Worm (Caenorhabditis elegans) whole organism, early embryonic: Measurements from ENCODE around the gene lin-22.
A peak's percentile ranks its signal among the peaks of the same experiment; 100 is the strongest.

Source experiments
- B0310.2 ChIP-seq: sonication (generic microtip); optimal IDR thresholded peaks from 2 replicates; lab custom pipeline; 2016; ENCODE audit warnings: mild to moderate bottlenecking, missing genetic modification characterization, missing compliant biosample characterization
- F13C5.2 ChIP-seq: sonication (generic microtip); optimal IDR thresholded peaks from 2 replicates; lab custom pipeline; 2017; ENCODE audit warnings: mild to moderate bottlenecking, missing genetic modification characterization, inconsistent platforms, missing compliant biosample characterization
- aly-1 ChIP-seq: sonication (generic microtip); optimal IDR thresholded peaks from 2 replicates; lab custom pipeline; 2016; ENCODE audit warnings: missing genetic modification characterization, missing compliant biosample characterization
- ama-1 ChIP-seq: fragments of 150-350 bp; optimal IDR thresholded peaks from 2 replicates; lab custom pipeline; 2014
- ceh-13 ChIP-seq: fragments of 200-800 bp; sonication (Bioruptor generic); optimal IDR thresholded peaks from 2 replicates; lab custom pipeline; 2018; ENCODE audit warnings: mild to moderate bottlenecking, missing genetic modification characterization, missing compliant biosample characterization
- ceh-36 ChIP-seq: sonication (generic microtip); optimal IDR thresholded peaks from 2 replicates; lab custom pipeline; 2016; ENCODE audit warnings: missing genetic modification characterization, inconsistent platforms, missing compliant biosample characterization
- ets-7 ChIP-seq: sonication (generic microtip); optimal IDR thresholded peaks from 2 replicates; lab custom pipeline; 2016; ENCODE audit warnings: missing genotype, missing genetic modification characterization, missing compliant biosample characterization
- flt-1 ChIP-seq: fragments of 200-800 bp; sonication (Bioruptor generic); IDR thresholded peaks from 2 replicates; pipeline ENCODE4 v1.3.6; 2022; ENCODE audit warnings: missing genetic modification characterization, missing compliant biosample characterization
- hmbx-1 ChIP-seq: sonication (generic microtip); optimal IDR thresholded peaks from 2 replicates; lab custom pipeline; 2016; ENCODE audit warnings: mild to moderate bottlenecking, missing genetic modification characterization, missing compliant biosample characterization
- hmg-4 ChIP-seq: fragments of 200-800 bp; sonication (Bioruptor generic); optimal IDR thresholded peaks from 2 replicates; lab custom pipeline; 2018; ENCODE audit warnings: mild to moderate bottlenecking, missing genetic modification characterization, missing compliant biosample characterization
- hnd-1 ChIP-seq: sonication (generic microtip); optimal IDR thresholded peaks from 2 replicates; lab custom pipeline; 2016; ENCODE audit warnings: missing genetic modification characterization, missing compliant biosample characterization
- pes-1 ChIP-seq: fragments of 200-800 bp; sonication (Bioruptor generic); IDR thresholded peaks from 2 replicates; pipeline ENCODE4 v1.3.6; 2022; ENCODE audit warnings: missing genetic modification reagents, missing genetic modification characterization, missing compliant biosample characterization
- scrt-1 ChIP-seq: fragments of 200-800 bp; sonication (Bioruptor generic); IDR thresholded peaks from 2 replicates; pipeline ENCODE4 v1.3.6; 2022; ENCODE audit warnings: missing genetic modification characterization, missing compliant biosample characterization
- sea-1 ChIP-seq: fragments of 200-800 bp; sonication (Bioruptor generic); conservative IDR thresholded peaks from 2 replicates; pipeline ENCODE4 v1.3.6; 2022; ENCODE audit warnings: missing genetic modification characterization, missing compliant biosample characterization
- tbx-11 ChIP-seq: fragments of 200-800 bp; sonication (Bioruptor generic); IDR thresholded peaks from 2 replicates; pipeline ENCODE4 v1.3.6; 2022; ENCODE audit warnings: missing genetic modification characterization, missing compliant biosample characterization
- tbx-37 ChIP-seq: fragments of 200-800 bp; sonication (Bioruptor generic); conservative IDR thresholded peaks from 2 replicates; pipeline ENCODE4 v1.3.6; 2022; ENCODE audit warnings: missing genetic modification reagents, missing genetic modification characterization, missing compliant biosample characterization
- tra-4 ChIP-seq: sonication (generic microtip); optimal IDR thresholded peaks from 2 replicates; lab custom pipeline; 2017; ENCODE audit warnings: missing genetic modification characterization, missing compliant biosample characterization

The lin-22 gene

DNA sequence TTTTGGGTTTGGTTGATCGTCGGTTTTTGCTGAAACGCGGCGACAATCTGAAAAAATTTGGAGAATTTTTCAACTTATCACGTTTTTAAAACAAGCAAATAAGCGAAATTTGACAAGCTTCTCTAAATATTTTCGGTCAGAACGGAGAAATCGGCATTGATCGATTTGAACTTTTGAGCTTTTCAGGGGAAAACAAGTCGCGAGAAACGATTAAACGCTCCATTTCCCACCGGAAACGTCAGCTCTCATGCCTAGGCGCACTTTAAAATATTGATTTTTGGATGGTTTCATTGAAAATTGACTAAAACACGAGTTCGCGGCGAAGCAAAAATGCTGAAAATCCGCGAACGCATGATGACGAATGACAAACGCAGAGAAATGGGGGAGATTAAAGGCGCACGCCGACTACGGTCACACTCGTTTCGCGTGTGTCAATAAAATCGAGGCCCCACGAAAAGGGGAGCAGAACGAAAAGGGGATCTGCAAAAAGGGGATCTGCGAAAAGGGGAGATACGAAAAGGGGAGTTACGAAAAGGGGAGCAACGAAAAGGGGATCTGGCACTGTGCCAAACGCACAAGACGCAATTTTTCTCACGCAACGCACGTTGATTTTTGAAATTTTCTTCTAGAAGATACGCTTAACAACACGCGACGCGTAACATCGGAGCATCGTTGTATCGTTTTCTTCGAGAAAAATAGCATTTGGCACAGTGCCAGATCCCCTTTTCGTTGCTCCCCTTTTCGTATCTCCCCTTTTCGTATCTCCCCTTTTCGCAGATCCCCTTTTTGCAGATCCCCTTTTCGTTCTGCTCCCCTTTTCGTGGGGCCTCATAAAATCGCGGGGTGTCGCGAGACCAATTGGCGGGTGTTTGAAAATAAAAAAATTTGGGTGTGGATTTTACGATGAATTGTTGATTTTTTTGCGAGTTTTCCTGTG is 30.8 kb downstream of the lin-22 start, which contains the start of gene eel-1:
Gene eel-1, minus strand, starts transcription at position 51 of the 937 bp plus-strand sequence.
- TF ChIP-seq hmg-4 = peak; percentile 84
- TF ChIP-seq ets-7 = peak; percentile 92
- peak; percentile 43 for TF ChIP-seq ceh-13 (GFP tag; lab: Kevin White, UChicago)
- TF ChIP-seq flt-1 (GFP tag; lab: Robert Waterston, UW) = peak; percentile 80
- TF ChIP-seq tbx-11 (GFP tag; lab: Robert Waterston, UW) = peak; percentile 89
- peak; percentile 90 for TF ChIP-seq sea-1 (GFP tag; lab: Robert Waterston, UW)
- peak; percentile 38 for TF ChIP-seq F13C5.2
- peak; percentile 71 for TF ChIP-seq hnd-1 (tag; lab: Kevin White, UChicago)
- TF ChIP-seq scrt-1 (GFP tag; lab: Robert Waterston, UW) = peak; percentile 86
- peak; percentile 42 for TF ChIP-seq ceh-36
- TF ChIP-seq B0310.2 = peak; percentile 59
- peak; percentile 55 for TF ChIP-seq tra-4 (tag; lab: Kevin White, UChicago)
- TF ChIP-seq tbx-37 (GFP tag; lab: Robert Waterston, UW) = peak; percentile 93
- TF ChIP-seq pes-1 (GFP tag; lab: Robert Waterston, UW) = peak; percentile 92
- peak; percentile 70 for TF ChIP-seq aly-1 (tag; lab: Kevin White, UChicago)

DNA sequence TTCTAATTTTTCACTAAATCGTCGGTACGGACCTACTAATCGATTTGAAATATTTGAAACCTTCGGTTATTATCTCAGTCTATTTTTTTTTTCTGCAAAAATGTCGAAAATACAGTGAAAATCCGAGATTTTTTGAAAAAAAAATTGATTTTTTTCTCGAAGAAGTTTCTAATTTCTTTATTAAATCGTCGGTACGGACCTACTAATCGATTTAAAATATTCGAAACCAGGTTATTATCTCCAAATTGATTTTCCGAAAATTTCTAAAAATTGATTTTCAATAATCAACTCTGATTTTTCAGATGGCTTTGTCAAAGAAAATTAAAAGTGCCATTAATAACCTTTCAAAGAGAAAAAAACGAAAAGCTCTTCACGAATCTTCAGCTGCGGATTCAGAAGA is 33.9 kb downstream of the lin-22 start, which contains the start of gene ivph-3:
Gene ivph-3, plus strand, starts transcription at position 301 of the 400 bp plus-strand sequence.
- TF ChIP-seq hmbx-1 (tag; lab: Kevin White, UChicago) (no peak), ceh-13 (GFP tag; lab: Kevin White, UChicago) (no peak), aly-1 (tag; lab: Kevin White, UChicago) (no peak)

DNA sequence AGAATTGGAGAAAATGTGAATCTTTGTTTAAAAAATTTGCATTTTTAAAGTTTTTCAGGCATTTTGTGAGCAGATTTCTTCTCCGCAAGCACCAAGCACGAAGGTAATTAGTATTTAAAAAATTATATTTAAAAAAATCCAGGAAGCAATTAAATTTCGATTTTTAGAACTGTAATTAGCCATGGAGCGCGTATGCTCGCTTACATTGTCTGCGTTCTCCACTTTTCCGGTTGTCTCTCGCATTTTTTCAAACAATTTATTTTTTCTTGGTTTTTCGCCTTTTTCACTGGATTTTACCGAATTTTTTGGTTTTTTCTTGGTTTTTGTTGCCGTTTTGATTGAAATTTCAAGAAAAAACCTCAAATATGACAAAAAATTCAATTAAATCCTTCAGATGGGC is 35.8 kb downstream of the lin-22 start:
- TF ChIP-seq ceh-36 (no peak), ceh-13 (GFP tag; lab: Kevin White, UChicago) (no peak), hmbx-1 (tag; lab: Kevin White, UChicago) (no peak), ama-1 (lab: Kevin White, UChicago) (no peak), tra-4 (tag; lab: Kevin White, UChicago) (no peak), sea-1 (GFP tag; lab: Robert Waterston, UW) (no peak), hnd-1 (tag; lab: Kevin White, UChicago) (no peak), tbx-37 (GFP tag; lab: Robert Waterston, UW) (no peak), pes-1 (GFP tag; lab: Robert Waterston, UW) (no peak), tbx-11 (GFP tag; lab: Robert Waterston, UW) (no peak), hmg-4 (no peak), B0310.2 (no peak), aly-1 (tag; lab: Kevin White, UChicago) (no peak), scrt-1 (GFP tag; lab: Robert Waterston, UW) (no peak)

DNA sequence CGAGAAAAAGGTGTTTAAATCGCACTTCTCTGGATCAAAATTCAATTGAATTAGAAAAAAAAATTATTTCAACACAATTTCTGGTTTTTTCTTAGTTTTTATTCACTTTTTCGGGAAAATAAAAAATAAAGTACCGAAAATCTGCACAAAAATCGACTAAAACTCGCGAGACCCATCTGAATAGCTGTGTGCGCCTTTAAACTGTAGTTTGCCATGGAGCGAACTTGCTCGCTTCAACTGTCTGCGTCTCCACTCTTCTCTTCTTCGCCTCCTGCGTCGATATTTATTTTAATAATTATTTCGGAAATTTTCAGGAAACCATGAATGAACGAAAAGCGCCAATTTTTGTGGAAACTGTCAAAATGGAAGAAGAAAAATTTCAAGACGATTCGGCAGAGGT is 36.3 kb downstream of the lin-22 start:
- TF ChIP-seq ets-7 = no peak
- no peak for TF ChIP-seq tbx-11 (GFP tag; lab: Robert Waterston, UW)
- TF ChIP-seq flt-1 (GFP tag; lab: Robert Waterston, UW) = no peak
- no peak for TF ChIP-seq aly-1 (tag; lab: Kevin White, UChicago)

DNA sequence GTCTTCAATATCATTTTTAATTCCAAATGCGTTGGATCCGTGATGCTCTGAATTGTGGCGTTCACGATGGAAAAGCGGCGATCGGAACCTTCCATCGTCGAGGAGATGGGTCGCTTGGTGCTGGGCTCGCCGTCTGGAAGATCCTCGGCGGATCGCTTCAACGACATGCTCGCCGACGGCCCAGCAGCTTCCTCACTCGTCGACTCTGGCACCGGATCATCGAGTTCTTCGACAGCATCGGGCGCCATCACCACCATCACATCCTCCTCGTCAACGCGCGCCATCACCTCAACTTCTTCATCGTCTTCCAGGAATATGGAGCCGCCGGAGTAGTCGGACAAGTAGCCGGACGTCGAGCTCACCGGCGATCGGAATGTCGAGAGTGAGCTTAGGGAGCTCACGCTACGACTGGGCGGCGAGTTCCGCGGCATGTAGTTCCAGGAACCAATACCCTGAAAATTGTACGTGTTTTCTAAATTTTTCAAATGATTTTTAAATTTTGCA is 43.5 kb downstream of the lin-22 start, which contains the start of gene Y67D8C.6:
Gene Y67D8C.6, minus strand, starts transcription at position 454 of the 504 bp plus-strand sequence.
- TF ChIP-seq ceh-13 (GFP tag; lab: Kevin White, UChicago) (no peak), ama-1 (lab: Kevin White, UChicago) (no peak), sea-1 (GFP tag; lab: Robert Waterston, UW) (no peak), aly-1 (tag; lab: Kevin White, UChicago) (no peak), tbx-11 (GFP tag; lab: Robert Waterston, UW) (no peak), hmg-4 (no peak), F13C5.2 (no peak), hnd-1 (tag; lab: Kevin White, UChicago) (no peak), hmbx-1 (tag; lab: Kevin White, UChicago) (no peak), B0310.2 (no peak), ceh-36 (no peak), tra-4 (tag; lab: Kevin White, UChicago) (no peak), ets-7 (no peak), flt-1 (GFP tag; lab: Robert Waterston, UW) (no peak), scrt-1 (GFP tag; lab: Robert Waterston, UW) (no peak), pes-1 (GFP tag; lab: Robert Waterston, UW) (no peak), tbx-37 (GFP tag; lab: Robert Waterston, UW) (no peak)

DNA sequence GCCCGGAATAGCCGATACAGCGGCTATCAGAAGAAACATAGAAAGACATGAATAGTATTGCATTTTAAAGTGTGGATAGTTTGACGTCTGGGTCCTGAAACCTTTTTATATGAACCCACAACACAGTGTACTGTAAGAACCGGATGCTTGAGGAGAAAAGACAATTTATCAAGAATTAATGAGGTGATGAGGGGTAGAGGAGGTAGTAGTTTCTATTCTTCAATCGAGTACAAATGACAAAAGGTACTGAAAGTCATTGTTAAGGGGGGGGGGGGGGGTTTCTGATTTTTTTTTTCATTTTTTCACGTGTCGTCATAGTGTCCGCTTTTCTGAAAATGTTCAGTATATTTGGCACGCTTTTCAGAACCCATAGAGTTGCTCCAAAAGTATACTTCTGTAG is 47.3 kb downstream of the lin-22 start, which contains the start of gene Y67D8C.7:
Gene Y67D8C.7, minus strand, starts transcription at position 101 of the 400 bp plus-strand sequence.
- TF ChIP-seq flt-1 (GFP tag; lab: Robert Waterston, UW) (no peak), hmbx-1 (tag; lab: Kevin White, UChicago) (no peak), ceh-13 (GFP tag; lab: Kevin White, UChicago) (no peak), aly-1 (tag; lab: Kevin White, UChicago) (no peak), scrt-1 (GFP tag; lab: Robert Waterston, UW) (no peak), tbx-11 (GFP tag; lab: Robert Waterston, UW) (no peak), tbx-37 (GFP tag; lab: Robert Waterston, UW) (no peak), F13C5.2 (no peak), pes-1 (GFP tag; lab: Robert Waterston, UW) (no peak), sea-1 (GFP tag; lab: Robert Waterston, UW) (no peak), ama-1 (lab: Kevin White, UChicago) (no peak)
